Worm (Caenorhabditis elegans): ENCODE measurements around the gene pes-8.
A peak's percentile ranks its signal among the peaks of the same experiment; 100 is the strongest.

Gene pes-8

ce11 chrX:9225273-9225672 lies 26.3 kb upstream of the pes-8 start (continued):
- TF ChIP-seq hmg-1.1 (GFP tag; IDR thresholded peaks at IDR 0.05) (peak; percentile 37; the same call in 1 of the 2 replicates), mes-2 (tag; optimal IDR thresholded peaks at IDR 0.05; ENCODE audit: poor library complexity, severe bottlenecking) (peak; percentile 35), fos-1 (tag; optimal IDR thresholded peaks at IDR 0.05) (no peak), daf-8 (GFP tag; IDR thresholded peaks at IDR 0.05) (no peak), lin-39 (tag; optimal IDR thresholded peaks at IDR 0.05) (no peak), aha-1 (tag) (no peak), ZK546.5 (tag; optimal IDR thresholded peaks at IDR 0.05) (no peak), zip-11 (GFP tag; IDR thresholded peaks at IDR 0.05) (no peak), nhr-28 (tag; optimal IDR thresholded peaks at IDR 0.05) (peak; percentile 63), nhr-237 (tag; optimal IDR thresholded peaks at IDR 0.05) (no peak), ZK337.2 (GFP tag; IDR thresholded peaks at IDR 0.05) (no peak), ztf-7 (tag; optimal IDR thresholded peaks at IDR 0.05) (peak; percentile 16), lsy-2 (tag; optimal IDR thresholded peaks at IDR 0.05) (no peak), php-3 (GFP tag; IDR thresholded peaks at IDR 0.05) (no peak), hlh-11 (tag; optimal IDR thresholded peaks at IDR 0.05) (peak; percentile 71), ctbp-1 (GFP tag; IDR thresholded peaks at IDR 0.05) (no peak), duxl-1 (tag; optimal IDR thresholded peaks at IDR 0.05; ENCODE audit: poor library complexity) (no peak), nhr-11 (tag; optimal IDR thresholded peaks at IDR 0.05) (no peak), hif-1 (tag; optimal IDR thresholded peaks at IDR 0.05) (no peak), ceh-82 (tag; optimal IDR thresholded peaks at IDR 0.05) (no peak), F10B5.3 (tag; optimal IDR thresholded peaks at IDR 0.05) (no peak), Y105C5A.15 (GFP tag; IDR thresholded peaks at IDR 0.05) (no peak), mxl-3 (GFP tag; optimal IDR thresholded peaks at IDR 0.05) (peak; percentile 95), lin-38 (GFP tag; IDR thresholded peaks at IDR 0.05) (no peak), set-16 (GFP tag; IDR thresholded peaks at IDR 0.05) (peak; percentile 63; the same call in 1 of the 2 replicates), spr-3 (GFP tag; optimal IDR thresholded peaks at IDR 0.05) (no peak), mxl-2 (GFP tag; conservative IDR thresholded peaks at IDR 0.05) (no peak), dmd-6 (GFP tag; IDR thresholded peaks at IDR 0.05) (peak; percentile 56), pqm-1 (tag; optimal IDR thresholded peaks at IDR 0.05) (peak; percentile 17), nhr-6 (tag; optimal IDR thresholded peaks at IDR 0.05) (peak; percentile 77), ceh-44 (GFP tag; IDR thresholded peaks at IDR 0.05) (no peak), zfp-2 (tag; optimal IDR thresholded peaks at IDR 0.05) (no peak), lin-15B (tag; optimal IDR thresholded peaks at IDR 0.05) (no peak), R02D3.7 (tag; optimal IDR thresholded peaks at IDR 0.05) (no peak), unc-62 (GFP tag; optimal IDR thresholded peaks at IDR 0.05 in 1 of 2) (peak in 1 of 2 experiments; percentile 82), unc-62 (tag; optimal IDR thresholded peaks at IDR 0.05) (no peak), mep-1 (tag; optimal IDR thresholded peaks at IDR 0.05) (peak; percentile 64), arid-1 (GFP tag; conservative IDR thresholded peaks at IDR 0.05) (0 out of 2 replicates have a peak, but pooled peaks have one; percentile 41), tag-97 (GFP tag; IDR thresholded peaks at IDR 0.05) (no peak), snpc-4 (tag; optimal IDR thresholded peaks at IDR 0.05) (no peak), ztf-11 (tag; optimal IDR thresholded peaks at IDR 0.05) (no peak), nhr-48 (tag; optimal IDR thresholded peaks at IDR 0.05) (peak; percentile 3), ceh-32 (tag; optimal IDR thresholded peaks at IDR 0.05; ENCODE audit: poor library complexity) (no peak), madf-9 (GFP tag; conservative IDR thresholded peaks at IDR 0.05) (0 out of 2 replicates have a peak, but pooled peaks have one; percentile 38), lir-3 (tag; optimal IDR thresholded peaks at IDR 0.05) (no peak), pha-4 (GFP tag; IDR thresholded peaks at IDR 0.05) (no peak; the same call in 1 of the 2 replicates), pha-4 (tag; optimal IDR thresholded peaks at IDR 0.05) (no peak), mdt-29 (GFP tag; IDR thresholded peaks at IDR 0.05) (no peak), Y75B8A.6 (GFP tag; IDR thresholded peaks at IDR 0.05) (no peak), spr-1 (tag; optimal IDR thresholded peaks at IDR 0.05) (no peak), jun-1 (tag; optimal IDR thresholded peaks at IDR 0.05) (no peak), ceh-28 (tag; optimal IDR thresholded peaks at IDR 0.05) (no peak), F49E8.2 (tag; optimal IDR thresholded peaks at IDR 0.05; ENCODE audit: borderline replicate concordance) (no peak)
